Worm (Caenorhabditis elegans): Measurements from ENCODE around the gene Y67H2A.2.

DNA sequence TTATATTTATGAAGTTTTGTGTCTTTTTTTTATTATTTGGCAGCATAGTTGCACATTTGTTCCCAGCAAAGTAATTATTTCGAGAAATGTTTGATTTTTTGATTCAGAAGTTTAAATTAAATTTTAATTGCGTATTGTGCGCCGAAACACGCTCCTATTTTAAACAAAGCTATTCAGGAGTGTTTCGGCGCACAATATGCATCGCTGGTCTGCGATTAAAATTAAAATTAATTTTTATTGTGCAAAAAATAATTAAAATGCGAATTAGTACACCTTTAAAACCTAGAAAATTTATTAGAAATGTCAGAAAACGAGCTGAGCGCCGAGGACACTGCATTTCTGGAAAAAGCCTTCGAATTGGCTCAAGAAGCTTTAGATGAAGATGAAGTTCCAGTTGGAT, 54.2 kb downstream of the Y67H2A.2 start, which contains the start of gene JC8.4:
- TF ChIP-seq tab-1 (GFP tag; IDR thresholded peaks at IDR 0.05) (no peak), flt-1 (GFP tag; IDR thresholded peaks at IDR 0.05) (no peak), cog-1 (tag; optimal IDR thresholded peaks at IDR 0.05) (no peak), med-1 (GFP tag; optimal IDR thresholded peaks at IDR 0.05; ENCODE audit: insufficient read depth) (no peak), ztf-29 (GFP tag; IDR thresholded peaks at IDR 0.05) (no peak)
